Worm (Caenorhabditis elegans): Measurements from ENCODE around the gene irld-19.

irld-19 gene

DNA sequence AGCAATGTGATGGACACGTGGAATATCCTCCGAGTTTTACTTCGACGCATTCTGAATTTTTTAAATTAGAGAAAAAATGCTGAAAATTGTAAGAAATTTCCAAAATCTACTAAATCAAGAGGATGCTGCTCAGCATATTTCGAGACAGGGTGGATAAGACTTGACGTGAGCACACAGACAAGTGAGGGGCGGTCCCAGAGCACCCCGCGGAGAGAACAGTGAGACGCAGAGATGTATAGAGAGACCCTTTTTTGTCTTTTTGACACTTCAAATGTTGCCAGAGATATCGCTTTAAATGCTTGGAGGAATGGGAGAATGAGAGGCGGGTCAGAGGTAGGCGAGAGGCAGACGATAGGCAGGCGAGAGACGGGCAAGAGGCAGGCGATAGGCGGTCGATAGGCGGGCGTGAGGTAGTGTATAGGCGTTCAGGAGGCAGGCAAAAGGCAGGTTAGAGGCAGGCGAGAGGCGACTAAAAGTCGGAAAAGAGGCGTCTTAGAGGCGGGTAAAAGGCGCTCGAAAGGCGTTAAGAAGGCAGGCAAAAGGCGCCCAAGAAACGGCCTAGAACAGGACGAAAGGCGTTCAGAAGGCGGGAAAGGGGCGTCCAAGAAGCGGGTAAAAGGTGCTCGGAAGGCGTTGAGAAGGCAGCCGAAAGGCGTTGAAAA, 15.7 kb upstream of the irld-19 start, which contains the start of gene gab-1:
Gene gab-1, minus strand, starts transcription at position 51 of the 662 bp plus-strand sequence.
- no peak for TF ChIP-seq ceh-79 (tag; optimal IDR thresholded peaks at IDR 0.05)
- TF ChIP-seq egrh-3 (GFP tag; IDR thresholded peaks at IDR 0.05) = peak; percentile 41; the same call in 1 of the 2 replicates
- TF ChIP-seq B0019.2 (GFP tag; conservative IDR thresholded peaks at IDR 0.05) = no peak
- peak; percentile 79 for TF ChIP-seq zfh-2 (GFP tag; conservative IDR thresholded peaks at IDR 0.05)
- TF ChIP-seq lin-26 (GFP tag; IDR thresholded peaks at IDR 0.05) = 0 out of 2 replicates have a peak, but pooled peaks have one; percentile 25

DNA sequence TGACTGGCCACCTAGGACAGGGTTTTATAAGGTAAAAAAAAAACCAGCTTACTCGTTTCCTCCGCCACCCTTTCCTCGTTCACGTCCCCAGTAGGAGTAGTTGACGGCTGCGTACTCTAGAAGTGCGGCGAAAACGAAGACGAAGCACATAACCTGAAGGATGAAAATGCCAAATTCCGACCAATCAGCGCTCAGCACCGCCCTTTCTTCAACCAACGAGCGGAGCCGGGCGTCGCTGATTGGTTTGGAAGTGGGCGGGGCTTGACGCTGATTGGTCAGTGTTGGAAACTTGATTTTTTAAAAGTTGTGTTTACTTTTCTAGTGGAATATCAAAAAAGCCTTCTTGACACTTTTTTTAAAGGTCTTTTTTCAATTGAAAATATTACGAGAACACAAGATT, 9.6 kb upstream of the irld-19 start:
- TF ChIP-seq snpc-1.1 (tag; optimal IDR thresholded peaks at IDR 0.05; ENCODE audit: insufficient read depth) (no peak), ceh-27 (GFP tag; optimal IDR thresholded peaks at IDR 0.05) (no peak), B0035.1 (tag; optimal IDR thresholded peaks at IDR 0.05) (no peak), madf-3 (GFP tag; IDR thresholded peaks at IDR 0.05) (no peak), ama-1 (optimal IDR thresholded peaks at IDR 0.05) (no peak), ama-1 (GFP tag; optimal IDR thresholded peaks at IDR 0.05) (no peak)

- TF ChIP-seq ceh-40 (GFP tag; IDR thresholded peaks at IDR 0.05) = no peak
- TF ChIP-seq sdz-38 (tag; optimal IDR thresholded peaks at IDR 0.05) = no peak
- TF ChIP-seq snpc-1.3 (tag; optimal IDR thresholded peaks at IDR 0.05; ENCODE audit: insufficient read depth) = no peak
- no peak for TF ChIP-seq F37B4.10 (GFP tag; IDR thresholded peaks at IDR 0.05)
- TF ChIP-seq attf-3 (GFP tag; conservative IDR thresholded peaks at IDR 0.05) = no peak
- TF ChIP-seq mes-4 (tag; optimal IDR thresholded peaks at IDR 0.05) = no peak
- TF ChIP-seq egl-18 (GFP tag; IDR thresholded peaks at IDR 0.05) = no peak
- TF ChIP-seq B0019.2 (GFP tag; conservative IDR thresholded peaks at IDR 0.05) = no peak
- TF ChIP-seq nhr-80 (tag; optimal IDR thresholded peaks at IDR 0.05) = no peak
These were observed 6.8 kb downstream of the irld-19 start, which contains the start of gene srw-9 for ce11 chrIII:12757367-12757766. srw-9 (plus strand) TSS chrIII:12757667.

DNA sequence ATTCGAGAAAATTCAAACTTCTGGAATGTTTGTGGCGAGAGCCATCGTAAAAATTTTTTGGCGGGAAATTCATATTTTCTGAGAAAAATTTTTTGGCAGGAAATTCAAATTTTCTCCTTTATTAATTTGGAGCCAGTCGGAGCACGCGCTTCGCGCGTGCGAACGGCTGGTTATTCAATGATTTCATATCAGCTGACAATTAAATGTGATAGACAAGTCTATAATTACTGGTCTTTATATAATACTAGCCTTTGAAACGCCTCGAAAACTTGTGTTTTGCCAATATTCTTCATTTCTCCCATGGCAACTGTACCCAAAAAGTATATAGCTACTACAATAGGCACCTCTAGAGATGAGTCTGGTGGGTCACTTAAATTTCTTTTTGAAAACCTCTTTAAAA, 9.1 kb downstream of the irld-19 start, which contains the start of gene srw-10:
Gene srw-10, plus strand, starts transcription at position 301 of the 400 bp plus-strand sequence.
- no peak for TF ChIP-seq somi-1 (GFP tag; optimal IDR thresholded peaks at IDR 0.05)

DNA sequence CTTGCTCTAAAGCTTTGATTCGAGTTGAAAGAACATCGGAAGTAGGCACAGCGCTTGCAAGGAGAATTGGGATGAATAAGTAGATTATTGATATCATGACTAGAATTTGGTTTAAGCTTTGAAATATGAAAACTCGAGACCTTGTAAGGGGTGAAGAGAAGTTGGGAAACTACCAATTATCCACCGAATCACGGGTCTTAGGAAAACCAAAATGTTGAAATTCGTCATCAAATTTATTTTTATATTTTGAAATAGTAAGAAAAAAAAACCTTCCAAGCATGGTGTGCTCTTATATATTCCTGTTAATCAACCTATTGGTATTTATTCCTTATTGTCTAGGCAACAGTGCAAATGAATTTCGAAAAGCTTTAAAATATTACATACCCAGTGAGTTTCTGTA, 13.3 kb downstream of the irld-19 start, which contains the start of the genes irld-60 and irld-20:
Gene irld-60, minus strand, starts transcription at position 101 of the 400 bp plus-strand sequence.
Gene irld-20, plus strand, starts transcription at position 279 of the 400 bp plus-strand sequence.
- no peak for TF ChIP-seq B0019.2 (GFP tag; conservative IDR thresholded peaks at IDR 0.05)
- no peak for TF ChIP-seq F23B12.7 (tag; optimal IDR thresholded peaks at IDR 0.05; ENCODE audit: insufficient read depth)
- no peak for TF ChIP-seq snpc-1.1 (tag; optimal IDR thresholded peaks at IDR 0.05; ENCODE audit: insufficient read depth)
- no peak for TF ChIP-seq egl-18 (GFP tag; IDR thresholded peaks at IDR 0.05)
- no peak for TF ChIP-seq let-607 (tag; optimal IDR thresholded peaks at IDR 0.05)
- no peak for TF ChIP-seq zim-3 (tag; optimal IDR thresholded peaks at IDR 0.05)
- TF ChIP-seq dox-1 (GFP tag; IDR thresholded peaks at IDR 0.05) = no peak
- no peak for TF ChIP-seq Y95B8A.8 (GFP tag; IDR thresholded peaks at IDR 0.05)
- no peak for TF ChIP-seq K12H6.12 (tag; optimal IDR thresholded peaks at IDR 0.05)
- TF ChIP-seq hrde-1 (tag; optimal IDR thresholded peaks at IDR 0.05; ENCODE audit: borderline replicate concordance) = no peak
- no peak for TF ChIP-seq F33H1.4 (GFP tag; IDR thresholded peaks at IDR 0.05)
- no peak for TF ChIP-seq K11D2.4 (GFP tag; IDR thresholded peaks at IDR 0.05)
- TF ChIP-seq die-1 (tag; optimal IDR thresholded peaks at IDR 0.05) = no peak
- no peak for TF ChIP-seq mes-4 (tag; optimal IDR thresholded peaks at IDR 0.05)
- TF ChIP-seq dpl-1 (GFP tag; optimal IDR thresholded peaks at IDR 0.05) = no peak
- TF ChIP-seq let-526 (GFP tag; IDR thresholded peaks at IDR 0.05) = no peak

Measured in whole organism, young adult.